Fruit fly (Drosophila melanogaster): ENCODE results near the gene Or67b.

- TF ChIP-seq CTCF (optimal IDR thresholded peaks at IDR 0.05) (no peak), CG8478 (optimal IDR thresholded peaks at IDR 0.05) (no peak)
Observed at dm6 chr3L:9674300-9674699, 45.3 kb upstream of the Or67b start.
